Fruit fly (Drosophila melanogaster): ENCODE data around the gene Argp.

Argp gene

DNA sequence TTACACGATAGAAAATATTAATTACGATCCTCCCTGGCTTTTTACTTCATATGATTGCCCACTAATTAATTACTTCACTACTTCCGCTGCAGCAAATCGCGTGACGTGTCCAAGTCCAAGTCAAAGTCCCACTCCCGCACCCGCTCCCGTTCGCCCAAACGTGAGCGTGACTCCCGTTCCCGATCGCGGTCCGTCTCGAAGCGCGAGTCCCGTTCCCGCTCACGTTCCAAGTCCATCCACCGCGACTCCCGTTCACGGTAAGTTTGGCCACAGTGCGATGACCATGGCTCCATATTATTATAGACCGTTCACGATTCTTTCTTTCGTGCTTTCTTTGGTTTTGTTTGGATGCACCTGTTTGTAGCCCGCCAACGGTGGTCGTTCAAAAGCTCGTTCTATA lies 43.7 kb downstream of the Argp start:
- TF ChIP-seq CG8478 (optimal IDR thresholded peaks at IDR 0.05), result no peak
- TF ChIP-seq Dll (optimal IDR thresholded peaks at IDR 0.05), result no peak
- TF ChIP-seq psq (optimal IDR thresholded peaks at IDR 0.05), result no peak
- no peak for TF ChIP-seq pan (optimal IDR thresholded peaks at IDR 0.05)
- TF ChIP-seq usp (GFP tag; optimal IDR thresholded peaks at IDR 0.05), result no peak
- no peak for TF ChIP-seq EcR (GFP tag; optimal IDR thresholded peaks at IDR 0.05)

- TF ChIP-seq EcR (GFP tag; optimal IDR thresholded peaks at IDR 0.05), result no peak
- no peak for TF ChIP-seq Dll (optimal IDR thresholded peaks at IDR 0.05)
- TF ChIP-seq CG8478 (optimal IDR thresholded peaks at IDR 0.05), result no peak
- TF ChIP-seq pan (optimal IDR thresholded peaks at IDR 0.05), result no peak
- TF ChIP-seq psq (optimal IDR thresholded peaks at IDR 0.05), result no peak
- TF ChIP-seq usp (GFP tag; optimal IDR thresholded peaks at IDR 0.05), result no peak
Observed at dm6 chr3R:13662149-13662548, 47.6 kb downstream of the Argp start.

DNA sequence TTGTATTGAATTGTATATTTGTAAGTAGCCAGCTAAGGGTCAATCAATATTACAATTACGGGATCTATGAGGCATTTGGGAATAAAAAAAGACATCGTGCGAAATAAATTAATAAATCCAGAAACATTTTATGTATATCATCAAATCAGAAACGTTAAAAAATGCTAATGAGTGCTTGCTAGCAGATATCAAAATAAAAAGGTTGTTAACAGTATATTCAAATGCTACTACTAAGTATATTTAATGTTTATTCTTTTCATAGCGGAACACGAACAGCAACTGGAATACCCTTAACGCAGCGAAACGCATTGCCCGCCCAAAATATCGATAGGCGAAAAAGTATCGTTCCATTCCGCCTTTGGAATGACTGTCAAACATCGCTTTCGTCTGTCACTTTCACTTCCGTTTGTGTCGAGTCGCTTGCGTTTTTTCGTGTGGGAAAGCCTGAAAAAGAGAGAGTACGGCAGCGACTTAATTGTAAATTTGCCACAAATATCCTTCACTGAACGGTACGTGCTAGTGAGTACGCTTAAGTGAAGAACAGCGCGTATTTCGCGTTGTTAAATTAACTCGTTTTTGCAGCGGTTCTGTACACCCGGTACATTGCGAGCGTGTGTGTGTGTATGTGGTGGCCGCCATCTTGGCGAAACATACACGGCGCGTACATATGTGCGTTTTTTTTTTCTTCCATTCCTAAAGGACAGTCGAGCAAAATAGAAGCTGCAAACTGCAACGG lies 48.6 kb downstream of the Argp start, which contains the start of gene B52:
B52 (plus strand) TSS at position 388 of the 736 bp plus-strand sequence.
- no peak for TF ChIP-seq EcR (GFP tag; optimal IDR thresholded peaks at IDR 0.05)
- TF ChIP-seq pan (optimal IDR thresholded peaks at IDR 0.05), result no peak
- no peak for TF ChIP-seq psq (optimal IDR thresholded peaks at IDR 0.05)
- no peak for TF ChIP-seq Dll (optimal IDR thresholded peaks at IDR 0.05)
- no peak for TF ChIP-seq CG8478 (optimal IDR thresholded peaks at IDR 0.05)
- no peak for TF ChIP-seq usp (GFP tag; optimal IDR thresholded peaks at IDR 0.05)

DNA sequence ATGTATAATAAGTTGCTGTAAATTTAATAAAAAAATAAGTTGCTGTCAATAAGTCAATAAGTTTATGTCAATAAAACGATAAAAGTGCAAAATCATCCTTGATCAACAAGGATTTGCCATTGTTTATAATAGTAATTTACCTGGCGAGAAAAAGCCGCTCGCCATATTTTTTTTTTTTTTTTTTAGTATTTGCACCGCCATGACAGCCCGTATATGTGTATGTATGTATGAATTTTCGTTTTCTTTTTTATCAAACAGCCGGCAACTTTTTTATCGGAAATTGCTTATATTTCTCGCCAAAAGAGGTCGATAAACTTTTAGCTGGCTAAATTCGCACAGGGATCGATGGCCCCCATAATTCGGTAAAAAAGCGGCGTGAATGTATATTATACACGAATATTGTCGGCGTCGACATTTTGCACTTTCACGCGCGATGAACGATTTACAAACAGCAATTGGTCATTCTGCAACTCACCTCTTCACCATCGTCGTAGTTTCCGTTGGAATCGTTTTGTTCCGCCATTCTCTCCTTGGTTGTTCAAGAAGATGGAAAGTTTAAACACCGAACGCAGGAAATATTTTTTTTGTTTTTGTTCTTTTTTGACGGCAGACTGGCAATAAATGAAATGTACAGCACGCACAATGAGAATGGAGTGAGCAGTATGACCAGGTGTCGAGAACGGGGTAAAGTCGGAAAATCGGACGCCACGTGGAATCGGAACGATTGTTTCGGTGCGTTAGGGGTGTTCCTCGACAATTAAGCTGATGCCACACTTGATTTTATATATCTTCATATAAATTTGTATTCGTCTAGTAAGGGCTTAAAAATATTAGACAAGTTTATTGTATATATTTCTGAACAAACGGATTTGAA lies 49.6 kb downstream of the Argp start, which contains the start of gene Hrb87F:
Hrb87F (minus strand) TSS at position 667 of the 874 bp plus-strand sequence.
- TF ChIP-seq EcR (GFP tag; optimal IDR thresholded peaks at IDR 0.05) (no peak), pan (optimal IDR thresholded peaks at IDR 0.05) (no peak), CG8478 (optimal IDR thresholded peaks at IDR 0.05) (no peak)

Measured in whole organism.